Fruit fly (Drosophila melanogaster): ENCODE data around the gene CG9040.

CG9040 gene

dm6 chr3L:13987578-13987977 lies at the start of gene CG9040:
CG9040 (plus strand) TSS chr3L:13987878.
- TF ChIP-seq luna (GFP tag; optimal IDR thresholded peaks at IDR 0.05) (no peak), CG18599 (GFP tag; optimal IDR thresholded peaks at IDR 0.05) (peak; percentile 21), lab (GFP tag; optimal IDR thresholded peaks at IDR 0.05) (peak; percentile 41), pfk (GFP tag; optimal IDR thresholded peaks at IDR 0.05) (no peak)

dm6 chr3L:13938470-13939150 lies 49.1 kb upstream of the CG9040 start:
- peak; percentile 60 for TF ChIP-seq TFAM (GFP tag; optimal IDR thresholded peaks at IDR 0.05)
- TF ChIP-seq BEAF-32 (GFP tag; optimal IDR thresholded peaks at IDR 0.05) = peak; percentile 25
- peak; percentile 78 for TF ChIP-seq disco-r (GFP tag; optimal IDR thresholded peaks at IDR 0.05)
- peak; percentile 86 for TF ChIP-seq cwo (GFP tag; optimal IDR thresholded peaks at IDR 0.05)
- peak; percentile 89 for TF ChIP-seq Nf-YC (tag; optimal IDR thresholded peaks at IDR 0.05)
- TF ChIP-seq HLHmδ (GFP tag; optimal IDR thresholded peaks at IDR 0.05) = no peak
- TF ChIP-seq ash1 (GFP tag; optimal IDR thresholded peaks at IDR 0.05) = no peak
- no peak for TF ChIP-seq tna (GFP tag; IDR thresholded peaks at IDR 0.05; ENCODE audit: partially characterized antibody)
- TF ChIP-seq Gug (GFP tag; IDR thresholded peaks at IDR 0.05) = peak; percentile 67; the same call in 3 of the 4 replicates
- TF ChIP-seq CG31441 (GFP tag; IDR thresholded peaks at IDR 0.05) = peak; percentile 92
- peak; percentile 74 for TF ChIP-seq Fer3 (tag; optimal IDR thresholded peaks at IDR 0.05)
- TF ChIP-seq Scr (GFP tag; IDR thresholded peaks at IDR 0.05; ENCODE audit: partially characterized antibody) = no peak
- peak; percentile 83 for TF ChIP-seq CG10462 (GFP tag; optimal IDR thresholded peaks at IDR 0.05)
- peak; percentile 27 for TF ChIP-seq CG10565 (GFP tag; optimal IDR thresholded peaks at IDR 0.05)
- no peak for TF ChIP-seq Gsc (GFP tag; IDR thresholded peaks at IDR 0.05)
- no peak for TF ChIP-seq Lim3 (GFP tag; IDR thresholded peaks at IDR 0.05)
- TF ChIP-seq danr (GFP tag; IDR thresholded peaks at IDR 0.05) = peak; percentile 88
- no peak for TF ChIP-seq br (optimal IDR thresholded peaks at IDR 0.05)
- peak; percentile 72 for TF ChIP-seq Rx (GFP tag; IDR thresholded peaks at IDR 0.05)
- TF ChIP-seq usp (GFP tag; optimal IDR thresholded peaks at IDR 0.05) = no peak
- TF ChIP-seq pho (GFP tag; optimal IDR thresholded peaks at IDR 0.05) = peak; percentile 92
- TF ChIP-seq ab (GFP tag; optimal IDR thresholded peaks at IDR 0.05) = peak; percentile 69
- TF ChIP-seq Optix (GFP tag; IDR thresholded peaks at IDR 0.05) = 0 out of 3 replicates have a peak, but pooled peaks have one; percentile 5
- no peak for TF ChIP-seq Deaf1 (tag; optimal IDR thresholded peaks at IDR 0.05)
- peak; percentile 76 for TF ChIP-seq emc (GFP tag; optimal IDR thresholded peaks at IDR 0.05)
- TF ChIP-seq NfI (GFP tag; optimal IDR thresholded peaks at IDR 0.05) = peak; percentile 88
- peak; percentile 81 for TF ChIP-seq twi (tag; optimal IDR thresholded peaks at IDR 0.05)
- no peak for TF ChIP-seq gfzf (GFP tag; optimal IDR thresholded peaks at IDR 0.05)
- TF ChIP-seq Atf3 (GFP tag; optimal IDR thresholded peaks at IDR 0.05) = peak; percentile 79
- TF ChIP-seq fd96Cb (tag; optimal IDR thresholded peaks at IDR 0.05) = peak; percentile 86
- peak; percentile 73 for TF ChIP-seq CG8388 (GFP tag; optimal IDR thresholded peaks at IDR 0.05)
- peak; percentile 85 for TF ChIP-seq luna (GFP tag; optimal IDR thresholded peaks at IDR 0.05)
- TF ChIP-seq ac (GFP tag; optimal IDR thresholded peaks at IDR 0.05) = peak; percentile 42
- TF ChIP-seq HHEX (GFP tag; optimal IDR thresholded peaks at IDR 0.05) = peak; percentile 90
- TF ChIP-seq her (GFP tag; optimal IDR thresholded peaks at IDR 0.05) = peak; percentile 82
- TF ChIP-seq CG11504 (tag; optimal IDR thresholded peaks at IDR 0.05) = peak; percentile 94
- TF ChIP-seq CG16813 (GFP tag; IDR thresholded peaks at IDR 0.05; ENCODE audit: partially characterized antibody) = no peak
- peak; percentile 57; the same call in 1 of the 2 replicates for TF ChIP-seq CG4730 (GFP tag; IDR thresholded peaks at IDR 0.05)
- TF ChIP-seq ems (GFP tag; optimal IDR thresholded peaks at IDR 0.05) = peak; percentile 85
- peak; percentile 92 for TF ChIP-seq CG15269 (tag; optimal IDR thresholded peaks at IDR 0.05)
- peak; percentile 21; the same call in 1 of the 2 replicates for TF ChIP-seq Nf-YA (GFP tag; IDR thresholded peaks at IDR 0.05)
- no peak for TF ChIP-seq ap (GFP tag; IDR thresholded peaks at IDR 0.05)
- peak; percentile 42; the same call in 1 of the 3 replicates for TF ChIP-seq ci (GFP tag; IDR thresholded peaks at IDR 0.05)
- TF ChIP-seq CG34422 (GFP tag; IDR thresholded peaks at IDR 0.05) = peak; percentile 56; the same call in 1 of the 3 replicates
